Fruit fly (Drosophila melanogaster): Measurements from ENCODE around the gene moi.

The moi gene

DNA sequence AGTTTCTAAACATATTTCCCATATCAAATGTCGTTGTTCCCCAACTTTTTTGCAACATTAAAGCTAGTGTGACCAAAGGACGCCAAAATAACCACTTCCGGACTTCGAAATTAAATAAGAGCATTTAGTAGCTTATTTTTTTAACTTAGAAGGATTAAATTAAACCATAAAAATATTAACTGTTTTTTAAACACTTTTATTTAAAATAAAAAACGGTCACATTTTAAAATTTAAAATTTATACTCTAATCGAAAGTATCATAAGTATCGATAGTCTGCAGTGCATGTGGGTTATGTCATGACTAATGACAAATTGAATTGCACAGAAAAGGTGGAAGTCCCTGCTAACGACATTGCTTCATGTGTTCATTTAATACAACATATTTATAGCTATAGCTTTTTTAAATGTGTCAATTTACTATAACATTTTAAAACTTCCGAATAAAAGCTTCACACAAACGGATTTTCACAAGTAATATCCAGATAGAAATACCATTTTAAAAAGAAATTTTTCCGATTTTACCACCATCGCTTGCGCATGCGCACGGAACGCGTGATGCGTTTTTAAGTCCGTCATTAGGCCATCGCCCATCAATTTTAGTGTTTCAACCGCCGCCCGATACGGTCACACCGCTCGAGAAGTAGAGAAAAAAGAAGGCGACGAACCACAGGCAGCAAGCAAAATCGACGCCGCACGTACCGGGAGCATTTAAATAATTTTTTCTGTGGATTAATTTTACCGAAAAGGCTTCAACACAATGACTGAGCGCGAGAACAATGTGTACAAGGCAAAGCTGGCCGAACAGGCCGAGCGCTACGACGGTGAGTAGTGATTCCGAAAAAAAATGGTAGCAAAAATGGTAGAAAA, 13.0 kb upstream of the moi start, which contains the start of the genes CG7156 and 14-3-3epsilon (continued):
- TF ChIP-seq CG32767 (GFP tag; IDR thresholded peaks at IDR 0.05) (peak; percentile 63), bowl (GFP tag; IDR thresholded peaks at IDR 0.05) (no peak), HmgZ (tag; optimal IDR thresholded peaks at IDR 0.05) (peak; percentile 18), crp (GFP tag; optimal IDR thresholded peaks at IDR 0.05) (peak in 1 of 2 experiments; percentile 4), HLH4C (GFP tag; IDR thresholded peaks at IDR 0.05; ENCODE audit: partially characterized antibody) (no peak), CG12071 (GFP tag; optimal IDR thresholded peaks at IDR 0.05) (peak; percentile 30), ssp (GFP tag; IDR thresholded peaks at IDR 0.05) (no peak), run (tag; optimal IDR thresholded peaks at IDR 0.05) (no peak), Max (GFP tag; optimal IDR thresholded peaks at IDR 0.05) (peak; percentile 47), chn (GFP tag; optimal IDR thresholded peaks at IDR 0.05) (peak; percentile 5), Rfx (GFP tag; IDR thresholded peaks at IDR 0.05) (peak; percentile 38), CG1832 (GFP tag; optimal IDR thresholded peaks at IDR 0.05) (no peak), CG12219 (GFP tag; optimal IDR thresholded peaks at IDR 0.05) (peak; percentile 37), CG7839 (tag; optimal IDR thresholded peaks at IDR 0.05) (no peak), sima (GFP tag; optimal IDR thresholded peaks at IDR 0.05) (no peak), CG12236 (GFP tag; optimal IDR thresholded peaks at IDR 0.05) (peak; percentile 11), CG3281 (GFP tag; optimal IDR thresholded peaks at IDR 0.05) (no peak), ac (GFP tag; optimal IDR thresholded peaks at IDR 0.05) (no peak), Mrtf (GFP tag; IDR thresholded peaks at IDR 0.05) (no peak), CG34224 (GFP tag; IDR thresholded peaks at IDR 0.05; ENCODE audit: partially characterized antibody) (peak; percentile 18; the same call in 1 of the 3 replicates), CG17829 (tag; optimal IDR thresholded peaks at IDR 0.05) (peak; percentile 16), ERR (GFP tag; optimal IDR thresholded peaks at IDR 0.05) (no peak), CG7357 (GFP tag; IDR thresholded peaks at IDR 0.05) (no peak), mirr (GFP tag; optimal IDR thresholded peaks at IDR 0.05) (no peak), klu (GFP tag; IDR thresholded peaks at IDR 0.05) (no peak), sc (optimal IDR thresholded peaks at IDR 0.05) (no peak), sc (GFP tag; optimal IDR thresholded peaks at IDR 0.05) (no peak), MBD-R2 (GFP tag; IDR thresholded peaks at IDR 0.05) (peak; percentile 57; the same call in 1 of the 2 replicates), fd102C (GFP tag; optimal IDR thresholded peaks at IDR 0.05) (no peak), Hey (tag; optimal IDR thresholded peaks at IDR 0.05) (no peak), CG7928 (GFP tag; optimal IDR thresholded peaks at IDR 0.05) (no peak), Gug (GFP tag; IDR thresholded peaks at IDR 0.05) (no peak), CG2129 (GFP tag; IDR thresholded peaks at IDR 0.05; ENCODE audit: partially characterized antibody) (no peak), dysf (GFP tag; IDR thresholded peaks at IDR 0.05) (no peak), jing (GFP tag; optimal IDR thresholded peaks at IDR 0.05) (no peak), ato (GFP tag; IDR thresholded peaks at IDR 0.05; ENCODE audit: partially characterized antibody) (no peak; the same call in 1 of the 2 replicates), CG4707 (GFP tag; optimal IDR thresholded peaks at IDR 0.05) (peak; percentile 22), Eip74EF (GFP tag; optimal IDR thresholded peaks at IDR 0.05) (peak in 1 of 2 experiments; percentile 22), zfh2 (GFP tag; optimal IDR thresholded peaks at IDR 0.05) (peak; percentile 11), dpn (GFP tag; optimal IDR thresholded peaks at IDR 0.05) (peak in 1 of 2 experiments; percentile 45), CG42726 (GFP tag; IDR thresholded peaks at IDR 0.05; ENCODE audit: partially characterized antibody) (peak; percentile 65), CG18262 (tag; optimal IDR thresholded peaks at IDR 0.05) (peak; percentile 43), CG11456 (GFP tag; IDR thresholded peaks at IDR 0.05) (no peak; the same call in 2 of the 3 replicates), zfh1 (GFP tag; IDR thresholded peaks at IDR 0.05) (0 out of 3 replicates have a peak, but pooled peaks have one; percentile 37), sisA (GFP tag; IDR thresholded peaks at IDR 0.05) (no peak), grn (GFP tag; optimal IDR thresholded peaks at IDR 0.05) (no peak), Usf (GFP tag; optimal IDR thresholded peaks at IDR 0.05) (no peak), E2f2 (GFP tag; IDR thresholded peaks at IDR 0.05) (peak; percentile 48), CG17385 (GFP tag; optimal IDR thresholded peaks at IDR 0.05) (peak; percentile 51)

Data from whole organism, embryonic.